Fruit fly (Drosophila melanogaster) whole organism, wandering third instar larva: ENCODE data around the gene CG4970.

Experiments
- Vsx2 ChIP-seq: fragments of 200-300, 225-300 bp; sonication (Bioruptor generic); optimal IDR thresholded peaks from 2 replicates; lab custom pipeline; 2018; ENCODE audit warnings: missing biosample characterization, missing genetic modification characterization; ENCODE audit not compliant: partially characterized antibody
- dmrt93B ChIP-seq: fragments of 200-800 bp; sonication (Bioruptor generic); optimal IDR thresholded peaks from 2 replicates; lab custom pipeline; 2018; ENCODE audit warnings: missing biosample characterization, mild to moderate bottlenecking, missing genetic modification characterization

dm6 chr2L:11522676-11523075 is 5.5 kb downstream of the CG4970 start, which contains the start of gene CG43153:
- no peak for TF ChIP-seq Vsx2 (GFP tag; lab: Kevin White, UChicago)
- no peak for TF ChIP-seq dmrt93B (GFP tag; lab: Kevin White, UChicago)
